Fruit fly (Drosophila melanogaster) whole organism, prepupa: ENCODE results near the gene CG33252.

ENCODE experiments used
- Blimp-1 ChIP-seq: fragments of 200-800 bp; sonication (Bioruptor generic); optimal IDR thresholded peaks from 3 replicates; lab custom pipeline; 2017; ENCODE audit warnings: missing biosample characterization, missing genetic modification characterization, mild to moderate bottlenecking, moderate library complexity, missing genetic modification reagents
- CG10631 ChIP-seq: fragments of 200-800 bp; sonication (Bioruptor generic); optimal IDR thresholded peaks from 2 replicates; lab custom pipeline; 2016; ENCODE audit warnings: missing biosample characterization, missing genetic modification characterization
- CG10669 ChIP-seq: fragments of 200-800 bp; sonication (Bioruptor generic); optimal IDR thresholded peaks from 3 replicates; lab custom pipeline; 2018; ENCODE audit warnings: missing biosample characterization, mild to moderate bottlenecking, missing genetic modification characterization, moderate library complexity
- CG11294 ChIP-seq: fragments of 200-800 bp; sonication (Bioruptor generic); IDR thresholded peaks from 2 replicates; pipeline ENCODE4 v1.3.6; 2022; ENCODE audit warnings: missing biosample characterization, missing genetic modification characterization
- CG11762 ChIP-seq: fragments of 200-800 bp; sonication (Bioruptor generic); optimal IDR thresholded peaks from 3 replicates; lab custom pipeline; 2016; ENCODE audit warnings: missing biosample characterization, missing genetic modification characterization; ENCODE audit not compliant: insufficient read depth
- CG15336 ChIP-seq: fragments of 200-800 bp; sonication (Bioruptor generic); IDR thresholded peaks from 2 replicates; pipeline ENCODE4 v1.3.6; 2022; ENCODE audit warnings: missing biosample characterization, missing genetic modification characterization
- CG1621 ChIP-seq: fragments of 200-800 bp; sonication (Bioruptor generic); optimal IDR thresholded peaks from 3 replicates; lab custom pipeline; 2018; ENCODE audit warnings: missing biosample characterization, mild to moderate bottlenecking, missing genetic modification characterization
- CG16779 ChIP-seq: fragments of 200-800 bp; sonication (Bioruptor generic); optimal IDR thresholded peaks from 3 replicates; lab custom pipeline; 2017; ENCODE audit warnings: missing biosample characterization, mild to moderate bottlenecking, missing genetic modification characterization
- CG31627 ChIP-seq: fragments of 200-800 bp; sonication (Bioruptor generic); optimal IDR thresholded peaks from 3 replicates; lab custom pipeline; 2016; ENCODE audit warnings: missing biosample characterization, missing genetic modification characterization
- CG32006 ChIP-seq: fragments of 200-800 bp; sonication (Bioruptor generic); optimal IDR thresholded peaks from 3 replicates; lab custom pipeline; 2017; ENCODE audit warnings: missing biosample characterization, mild to moderate bottlenecking, missing genetic modification characterization
- CG34406 ChIP-seq: fragments of 200-800 bp; sonication (Bioruptor generic); optimal IDR thresholded peaks from 3 replicates; lab custom pipeline; 2016; ENCODE audit warnings: missing biosample characterization, missing genetic modification characterization
- CG3919 ChIP-seq: fragments of 200-800 bp; sonication (Bioruptor generic); optimal IDR thresholded peaks from 3 replicates; lab custom pipeline; 2016; ENCODE audit warnings: missing biosample characterization, missing genetic modification characterization
- CG4318 ChIP-seq: fragments of 200-800 bp; sonication (Bioruptor generic); optimal IDR thresholded peaks from 3 replicates; lab custom pipeline; 2017; ENCODE audit warnings: missing biosample characterization, mild to moderate bottlenecking, missing genetic modification characterization
- CG6163 ChIP-seq: fragments of 200-800 bp; sonication (Bioruptor generic); IDR thresholded peaks from 3 replicates; pipeline ENCODE4 v1.3.6; 2022; ENCODE audit warnings: missing biosample characterization, missing genetic modification characterization
- CG6792 ChIP-seq: fragments of 200-800 bp; sonication (Bioruptor generic); optimal IDR thresholded peaks from 3 replicates; lab custom pipeline; 2016; ENCODE audit warnings: missing biosample characterization, missing genetic modification characterization
- CG6808 ChIP-seq: fragments of 200-800 bp; sonication (Bioruptor generic); optimal IDR thresholded peaks from 3 replicates; lab custom pipeline; 2017; ENCODE audit warnings: missing biosample characterization, missing genetic modification characterization, mild to moderate bottlenecking, moderate library complexity, missing genetic modification reagents
- CG7368 ChIP-seq: fragments of 200-800 bp; sonication (Bioruptor generic); optimal IDR thresholded peaks from 3 replicates; lab custom pipeline; 2016; ENCODE audit warnings: missing biosample characterization, missing genetic modification characterization
- CG8119 ChIP-seq: fragments of 200-800 bp; sonication (Bioruptor generic); IDR thresholded peaks from 3 replicates; pipeline ENCODE4 v1.3.6; 2022; ENCODE audit warnings: missing biosample characterization, missing genetic modification characterization
- CG8319 ChIP-seq: fragments of 200-800 bp; sonication (Bioruptor generic); optimal IDR thresholded peaks from 3 replicates; lab custom pipeline; 2016; ENCODE audit warnings: missing biosample characterization, missing genetic modification characterization
- CG8632 ChIP-seq: fragments of 200-800 bp; sonication (Bioruptor generic); optimal IDR thresholded peaks from 3 replicates; lab custom pipeline; 2016; ENCODE audit warnings: missing biosample characterization, missing genetic modification characterization
- Eip75B ChIP-seq: fragments of 200-800 bp; sonication (Bioruptor generic); optimal IDR thresholded peaks from 3 replicates; lab custom pipeline; 2016; ENCODE audit warnings: missing biosample characterization, missing genetic modification characterization
- Eip78C ChIP-seq: fragments of 200-800 bp; sonication (Bioruptor generic); peaks from one replicate; lab custom pipeline; 2016; ENCODE audit warnings: missing biosample characterization, missing genetic modification characterization
- Eip93F ChIP-seq: fragments of 200-800 bp; sonication (Bioruptor generic); optimal IDR thresholded peaks from 2 replicates; lab custom pipeline; 2016; ENCODE audit warnings: missing biosample characterization, mild to moderate bottlenecking, missing genetic modification characterization
- Ets96B ChIP-seq: fragments of 200-800 bp; optimal IDR thresholded peaks from 2 replicates; lab custom pipeline; 2019; ENCODE audit warnings: missing biosample characterization, mild to moderate bottlenecking, missing genetic modification characterization, moderate library complexity
- Gug ChIP-seq: fragments of 200-800 bp; sonication (Bioruptor generic); IDR thresholded peaks from 2 replicates; pipeline ENCODE4 v1.3.6; 2022; ENCODE audit warnings: missing biosample characterization, missing genetic modification characterization
- Hr38 ChIP-seq: sonication (Bioruptor generic); optimal IDR thresholded peaks from 2 replicates; lab custom pipeline; 2016; ENCODE audit warnings: missing biosample characterization, missing genetic modification characterization
- Hr39 ChIP-seq: fragments of 200-800 bp; sonication (Bioruptor generic); optimal IDR thresholded peaks from 2 replicates; lab custom pipeline; 2016; ENCODE audit warnings: missing biosample characterization, missing genetic modification characterization
- Hr4 ChIP-seq: fragments of 200-800 bp; sonication (Bioruptor generic); optimal IDR thresholded peaks from 3 replicates; lab custom pipeline; 2016; ENCODE audit warnings: missing biosample characterization, missing genetic modification characterization
- Lpt ChIP-seq: fragments of 200-800 bp; sonication (Bioruptor generic); optimal IDR thresholded peaks from 3 replicates; lab custom pipeline; 2016; ENCODE audit warnings: missing biosample characterization, missing genetic modification characterization
- Met ChIP-seq: fragments of 200-800 bp; sonication (Bioruptor generic); optimal IDR thresholded peaks from 3 replicates; lab custom pipeline; 2016; ENCODE audit warnings: missing biosample characterization, missing genetic modification characterization
- OdsH ChIP-seq: fragments of 200-800 bp; sonication (Bioruptor generic); optimal IDR thresholded peaks from 3 replicates; lab custom pipeline; 2016; ENCODE audit warnings: missing biosample characterization, missing genetic modification characterization
- Sox102F ChIP-seq: fragments of 200-800 bp; sonication (Bioruptor generic); optimal IDR thresholded peaks from 2 replicates; lab custom pipeline; 2016; ENCODE audit warnings: missing biosample characterization, mild to moderate bottlenecking, missing genetic modification characterization
- Sox15 ChIP-seq: fragments of 200-800 bp; sonication (Bioruptor generic); optimal IDR thresholded peaks from 3 replicates; lab custom pipeline; 2016; ENCODE audit warnings: missing biosample characterization, missing genetic modification characterization
- achi ChIP-seq: fragments of 200-800 bp; sonication (Bioruptor generic); optimal IDR thresholded peaks from 3 replicates; lab custom pipeline; 2016; ENCODE audit warnings: missing biosample characterization, missing genetic modification characterization
- cyc ChIP-seq: fragments of 200-800 bp; sonication (Bioruptor generic); optimal IDR thresholded peaks from 3 replicates; lab custom pipeline; 2016; ENCODE audit warnings: missing biosample characterization, missing genetic modification characterization
- dac ChIP-seq: fragments of 200-800 bp; sonication (Bioruptor generic); optimal IDR thresholded peaks from 2 replicates; lab custom pipeline; 2017; ENCODE audit warnings: missing biosample characterization, mild to moderate bottlenecking, missing genetic modification characterization
- dsx ChIP-seq: fragments of 200-800 bp; optimal IDR thresholded peaks from 3 replicates; lab custom pipeline; 2019; ENCODE audit warnings: missing biosample characterization, mild to moderate bottlenecking, missing genetic modification characterization, moderate library complexity; ENCODE audit not compliant: poor library complexity, severe bottlenecking
- eg ChIP-seq: fragments of 200-800 bp; sonication (Bioruptor generic); IDR thresholded peaks from 3 replicates; pipeline ENCODE4 v1.3.6; 2022; ENCODE audit warnings: missing biosample characterization, missing genetic modification characterization
- esn ChIP-seq: fragments of 200-800 bp; sonication (Bioruptor generic); optimal IDR thresholded peaks from 2 replicates; lab custom pipeline; 2016; ENCODE audit warnings: missing biosample characterization, mild to moderate bottlenecking, missing genetic modification characterization, moderate library complexity
- fd59A ChIP-seq: fragments of 200-800 bp; sonication (Bioruptor generic); optimal IDR thresholded peaks from 2 replicates; lab custom pipeline; 2017; ENCODE audit warnings: missing biosample characterization, mild to moderate bottlenecking, missing genetic modification characterization, missing genetic modification reagents
- fd85E ChIP-seq: fragments of 200-800 bp; sonication (Bioruptor generic); optimal IDR thresholded peaks from 3 replicates; lab custom pipeline; 2016; ENCODE audit warnings: missing biosample characterization, missing genetic modification characterization
- fkh ChIP-seq: fragments of 200-800 bp; sonication (Bioruptor generic); optimal IDR thresholded peaks from 3 replicates; lab custom pipeline; 2017; ENCODE audit warnings: missing biosample characterization, mild to moderate bottlenecking, missing genetic modification characterization, moderate library complexity
- lz ChIP-seq: fragments of 200-800 bp; sonication (Bioruptor generic); optimal IDR thresholded peaks from 3 replicates; lab custom pipeline; 2016; ENCODE audit warnings: missing biosample characterization, missing genetic modification characterization
- net ChIP-seq: fragments of 200-800 bp; sonication (Bioruptor generic); optimal IDR thresholded peaks from 3 replicates; lab custom pipeline; 2016; ENCODE audit warnings: missing biosample characterization, missing genetic modification characterization
- spab ChIP-seq: fragments of 200-800 bp; sonication (Bioruptor generic); optimal IDR thresholded peaks from 2 replicates; lab custom pipeline; 2017; ENCODE audit warnings: missing biosample characterization, mild to moderate bottlenecking, missing genetic modification characterization, missing genetic modification reagents
- ss ChIP-seq, 2 experiments: fragments of 200-800 bp; sonication (Bioruptor generic); optimal IDR thresholded peaks; 2 replicates in 1 of 2; 3 replicates in 1 of 2; lab custom pipeline; 2017 to 2018; ENCODE audit warnings: mild to moderate bottlenecking in 2 of 2, missing biosample characterization in 2 of 2, missing genetic modification characterization in 2 of 2, moderate library complexity in 1 of 2
- svp ChIP-seq: fragments of 200-800 bp; sonication (Bioruptor generic); peaks from one replicate; lab custom pipeline; 2016; ENCODE audit warnings: missing biosample characterization, missing genetic modification characterization
- topi ChIP-seq: fragments of 200-800 bp; sonication (Bioruptor generic); optimal IDR thresholded peaks from 3 replicates; lab custom pipeline; 2016; ENCODE audit warnings: missing biosample characterization, missing genetic modification characterization
- vri ChIP-seq: fragments of 200-800 bp; sonication (Bioruptor generic); optimal IDR thresholded peaks from 3 replicates; lab custom pipeline; 2016; ENCODE audit warnings: missing biosample characterization, mild to moderate bottlenecking, missing genetic modification characterization

CG33252 gene

DNA sequence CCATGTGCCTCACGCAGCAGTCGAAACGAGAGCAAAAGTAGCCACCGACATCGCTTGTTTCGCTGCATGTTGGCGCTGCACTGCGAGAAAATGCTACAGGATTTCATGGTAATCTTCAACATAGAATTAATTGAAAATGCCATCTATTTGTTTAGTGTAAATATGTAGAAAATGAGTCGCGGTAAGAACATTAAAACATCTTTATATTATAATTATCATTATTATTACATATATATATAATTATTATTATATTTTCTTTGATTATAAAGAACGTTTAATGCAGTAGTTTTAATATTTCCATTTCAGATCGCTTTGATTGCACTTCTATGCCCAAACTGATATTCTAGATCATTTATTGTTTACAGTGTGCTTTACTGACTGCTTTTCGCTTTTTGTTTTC lies 23.9 kb downstream of the CG33252 start (continued):
- TF ChIP-seq CG11762 (peak; percentile 30), CG6792 (GFP tag; lab: Kevin White, UChicago) (peak; percentile 54), Sox15 (GFP tag; lab: Kevin White, UChicago) (peak; percentile 41), Met (GFP tag; lab: Kevin White, UChicago) (peak; percentile 9), vri (GFP tag; lab: Kevin White, UChicago) (no peak), CG15336 (GFP tag; lab: Robert Waterston, UW) (peak; percentile 83), CG31627 (GFP tag; lab: Kevin White, UChicago) (no peak), fkh (GFP tag; lab: Kevin White, UChicago) (no peak), cyc (no peak), CG8319 (GFP tag; lab: Kevin White, UChicago) (peak; percentile 12)
- TF ChIP-seq, all 60 proteins: peak for 40

DNA sequence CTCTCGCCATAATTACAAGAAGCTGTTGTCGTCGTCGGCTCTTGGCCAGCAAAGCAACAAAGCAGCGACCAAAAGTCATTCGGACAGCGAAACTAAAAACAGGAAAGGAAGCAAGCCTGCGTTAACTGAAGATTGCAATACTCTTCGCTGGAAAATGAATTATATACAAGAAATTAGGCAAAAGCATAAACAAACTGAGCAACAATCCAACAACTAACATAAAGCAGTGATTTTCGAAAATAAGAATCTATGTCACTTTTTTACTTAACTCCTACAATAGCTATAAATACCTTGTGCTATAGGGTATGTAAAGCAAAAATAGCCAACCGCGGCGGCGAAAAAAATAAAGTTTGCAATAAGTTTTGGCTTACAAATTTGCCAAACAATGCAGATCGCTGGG lies 25.2 kb downstream of the CG33252 start:
- TF ChIP-seq lz (GFP tag; lab: Kevin White, UChicago) (peak; percentile 71), OdsH (peak; percentile 74), Hr38 (GFP tag; lab: Kevin White, UChicago) (no peak), Blimp-1 (GFP tag; lab: Kevin White, UChicago) (no peak), net (GFP tag; lab: Kevin White, UChicago) (peak; percentile 72), CG8119 (GFP tag; lab: Robert Waterston, UW) (peak; percentile 87), dsx (GFP tag; lab: Kevin White, UChicago) (peak; percentile 84), CG8319 (GFP tag; lab: Kevin White, UChicago) (peak; percentile 50), CG11294 (GFP tag; lab: Robert Waterston, UW) (peak; percentile 49), CG1621 (tag; lab: Kevin White, UChicago) (peak; percentile 79), Sox102F (GFP tag; lab: Kevin White, UChicago) (peak; percentile 65), ss (GFP tag; optimal IDR thresholded peaks at IDR 0.05; lab: Kevin White, UChicago) (peak; percentile 69 to 73), CG31627 (GFP tag; lab: Kevin White, UChicago) (peak; percentile 61), CG10669 (GFP tag; lab: Kevin White, UChicago) (peak; percentile 78), CG4318 (GFP tag; lab: Kevin White, UChicago) (peak; percentile 71), CG11762 (peak; percentile 66), Hr39 (peak; percentile 69), topi (GFP tag; lab: Kevin White, UChicago) (peak; percentile 58), Lpt (GFP tag; lab: Kevin White, UChicago) (peak; percentile 82), esn (GFP tag; lab: Kevin White, UChicago) (peak; percentile 77), CG6163 (GFP tag; lab: Robert Waterston, UW) (peak; percentile 83), Eip78C (peak; percentile 96), Gug (GFP tag; lab: Robert Waterston, UW) (peak; percentile 69), CG16779 (tag; lab: Kevin White, UChicago) (peak; percentile 53), CG10631 (peak; percentile 78), CG6808 (GFP tag; lab: Kevin White, UChicago) (peak; percentile 72), Eip75B (GFP tag; lab: Kevin White, UChicago) (peak; percentile 74), CG15336 (GFP tag; lab: Robert Waterston, UW) (peak; percentile 88), cyc (peak; percentile 20), Sox15 (GFP tag; lab: Kevin White, UChicago) (peak; percentile 58), Met (GFP tag; lab: Kevin White, UChicago) (peak; percentile 50), fd85E (GFP tag; lab: Kevin White, UChicago) (peak; percentile 26), spab (GFP tag; lab: Kevin White, UChicago) (peak; percentile 72), dac (GFP tag; lab: Kevin White, UChicago) (peak; percentile 59), CG3919 (GFP tag; lab: Kevin White, UChicago) (peak; percentile 84), fd59A (peak; percentile 76), CG7368 (GFP tag; lab: Kevin White, UChicago) (peak; percentile 72), CG34406 (peak; percentile 73), CG8632 (GFP tag; lab: Kevin White, UChicago) (peak; percentile 75), Eip93F (GFP tag; lab: Kevin White, UChicago) (no peak), Hr4 (GFP tag; lab: Kevin White, UChicago) (peak; percentile 85), Ets96B (tag; lab: Kevin White, UChicago) (peak; percentile 83), svp (peak; percentile 72), achi (GFP tag; lab: Kevin White, UChicago) (peak; percentile 77), eg (GFP tag; lab: Robert Waterston, UW) (peak; percentile 84), CG32006 (GFP tag; lab: Kevin White, UChicago) (peak; percentile 88)
